Worm (Caenorhabditis elegans): ENCODE measurements around the gene pqn-51.

The pqn-51 gene

DNA sequence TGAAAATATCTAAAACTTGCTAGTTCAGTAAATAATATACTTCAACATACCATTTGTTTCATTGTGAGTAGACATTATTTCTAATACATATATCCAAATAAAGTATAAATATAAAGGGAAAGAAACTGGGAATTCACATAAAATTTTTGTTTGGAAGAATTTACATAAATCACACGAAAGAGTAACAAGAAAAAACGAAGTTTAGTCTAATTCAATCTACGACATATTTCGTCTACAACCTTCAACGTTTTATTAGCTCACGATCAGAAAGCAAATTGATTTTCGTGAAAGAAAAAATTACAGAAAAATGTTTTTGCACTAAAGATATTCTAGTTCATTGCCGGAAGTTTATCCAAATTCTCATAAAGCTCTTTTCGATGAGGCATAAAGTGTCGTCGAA lies 47.6 kb downstream of the pqn-51 start, which contains the start of gene C04F5.2:
Gene C04F5.2 (minus strand): TSS at position 101 of the 400 bp plus-strand sequence.
- TF ChIP-seq tab-1 (GFP tag; IDR thresholded peaks at IDR 0.05) = no peak
- no peak for TF ChIP-seq med-1 (GFP tag; optimal IDR thresholded peaks at IDR 0.05; ENCODE audit: insufficient read depth)
- TF ChIP-seq ztf-23 (GFP tag; IDR thresholded peaks at IDR 0.05) = no peak
- TF ChIP-seq klf-2 (GFP tag; conservative IDR thresholded peaks at IDR 0.05) = no peak
- TF ChIP-seq T22C8.4 (GFP tag; IDR thresholded peaks at IDR 0.05) = no peak
- TF ChIP-seq ref-1 (GFP tag; conservative IDR thresholded peaks at IDR 0.05) = no peak
- TF ChIP-seq flt-1 (GFP tag; IDR thresholded peaks at IDR 0.05) = no peak
- no peak for TF ChIP-seq ztf-29 (GFP tag; IDR thresholded peaks at IDR 0.05)

ce11 chrV:5098925-5099324 lies 49.5 kb downstream of the pqn-51 start, which contains the start of gene unc-46:
unc-46 (minus strand) TSS chrV:5099025.
- no peak for TF ChIP-seq tab-1 (GFP tag; IDR thresholded peaks at IDR 0.05)
- TF ChIP-seq klf-2 (GFP tag; conservative IDR thresholded peaks at IDR 0.05) = no peak
- no peak for TF ChIP-seq flt-1 (GFP tag; IDR thresholded peaks at IDR 0.05)
- no peak for TF ChIP-seq cog-1 (tag; optimal IDR thresholded peaks at IDR 0.05)
- no peak for TF ChIP-seq med-1 (GFP tag; optimal IDR thresholded peaks at IDR 0.05; ENCODE audit: insufficient read depth)
- TF ChIP-seq ref-1 (GFP tag; conservative IDR thresholded peaks at IDR 0.05) = no peak
- no peak for TF ChIP-seq ztf-29 (GFP tag; IDR thresholded peaks at IDR 0.05)
- TF ChIP-seq T22C8.4 (GFP tag; IDR thresholded peaks at IDR 0.05) = no peak
- no peak for TF ChIP-seq ztf-23 (GFP tag; IDR thresholded peaks at IDR 0.05)

Measured in whole organism, midembryonic.